Fruit fly (Drosophila melanogaster): Measurements from ENCODE around the gene CG31937.
A peak's percentile ranks its signal among the peaks of the same experiment; 100 is the strongest.

Gene CG31937

DNA sequence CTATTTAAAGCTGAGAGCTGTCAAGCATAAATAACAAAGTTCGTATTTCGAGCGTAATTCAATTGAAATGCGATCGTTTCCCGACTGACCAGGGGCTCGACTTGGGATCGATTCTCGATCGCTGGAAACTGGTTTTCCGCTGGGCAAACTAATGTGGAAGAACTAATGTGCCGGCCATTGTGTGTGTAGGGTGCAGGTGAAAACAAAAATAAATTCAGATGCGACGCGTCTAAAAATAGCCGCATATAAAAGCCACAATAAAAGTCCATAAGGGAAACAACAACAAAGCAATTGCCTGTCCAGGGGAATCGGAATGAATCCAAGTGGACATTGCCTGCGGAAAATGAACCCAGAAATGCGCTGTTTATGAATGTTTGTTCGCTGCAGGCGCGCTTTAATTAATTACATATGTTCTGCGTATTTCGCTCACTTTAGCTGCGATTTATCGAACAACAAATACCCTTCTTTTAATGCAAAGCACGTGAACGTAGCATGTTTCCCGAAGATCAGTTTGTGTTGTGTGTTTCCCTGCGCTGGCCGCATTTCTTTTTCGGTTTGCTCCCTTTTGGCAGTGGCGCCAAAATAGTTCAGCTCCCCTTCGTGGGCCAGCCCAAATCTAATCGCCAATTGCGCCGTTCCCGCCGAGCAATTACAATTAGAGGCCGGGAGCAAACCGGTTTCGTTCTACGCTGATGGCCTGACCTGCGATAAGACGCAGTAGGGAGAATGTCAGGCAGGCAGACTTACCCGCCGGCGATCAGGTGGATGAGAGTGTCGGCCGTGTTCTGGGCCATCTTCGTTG lies 6.4 kb upstream of the CG31937 start (continued):
- TF ChIP-seq HLH54F (GFP tag; optimal IDR thresholded peaks at IDR 0.05): no peak
- peak; percentile 70 for TF ChIP-seq abd-A (tag; optimal IDR thresholded peaks at IDR 0.05)
- TF ChIP-seq Ptx1 (GFP tag; IDR thresholded peaks at IDR 0.05): 0 out of 2 replicates have a peak, but pooled peaks have one; percentile 13
- no peak for TF ChIP-seq Bdp1 (GFP tag; optimal IDR thresholded peaks at IDR 0.05)
- TF ChIP-seq lilli (GFP tag; optimal IDR thresholded peaks at IDR 0.05): peak; percentile 39
- TF ChIP-seq PHDP (tag; optimal IDR thresholded peaks at IDR 0.05): peak; percentile 44
- no peak for TF ChIP-seq Usf (GFP tag; optimal IDR thresholded peaks at IDR 0.05)
- no peak for TF ChIP-seq CG8765 (GFP tag; IDR thresholded peaks at IDR 0.05)
- no peak for TF ChIP-seq CG1529 (GFP tag; optimal IDR thresholded peaks at IDR 0.05)
- peak; percentile 78 for TF ChIP-seq sug (tag; optimal IDR thresholded peaks at IDR 0.05)
- TF ChIP-seq YL-1 (GFP tag; optimal IDR thresholded peaks at IDR 0.05): no peak
- TF ChIP-seq CG31365 (tag; optimal IDR thresholded peaks at IDR 0.05): no peak
- TF ChIP-seq Ada2b (GFP tag; IDR thresholded peaks at IDR 0.05): no peak
- TF ChIP-seq knrl (GFP tag; IDR thresholded peaks at IDR 0.05; ENCODE audit: partially characterized antibody): no peak
- TF ChIP-seq CG3838 (GFP tag; optimal IDR thresholded peaks at IDR 0.05): no peak
- TF ChIP-seq D19B (GFP tag; optimal IDR thresholded peaks at IDR 0.05): no peak
- no peak for TF ChIP-seq CG43689 (GFP tag; IDR thresholded peaks at IDR 0.05)
- no peak for TF ChIP-seq CG3163 (GFP tag; optimal IDR thresholded peaks at IDR 0.05)
- no peak; the same call in 2 of the 3 replicates for TF ChIP-seq CG17361 (GFP tag; IDR thresholded peaks at IDR 0.05)
- no peak for TF ChIP-seq Scr (GFP tag; IDR thresholded peaks at IDR 0.05; ENCODE audit: partially characterized antibody)
- no peak for TF ChIP-seq CG10565 (GFP tag; optimal IDR thresholded peaks at IDR 0.05)
- TF ChIP-seq tup (GFP tag; optimal IDR thresholded peaks at IDR 0.05): no peak
- no peak for TF ChIP-seq HLH3B (GFP tag; IDR thresholded peaks at IDR 0.05)
- TF ChIP-seq C15 (GFP tag; IDR thresholded peaks at IDR 0.05): no peak
- TF ChIP-seq amos (GFP tag; IDR thresholded peaks at IDR 0.05; ENCODE audit: partially characterized antibody): no peak
- TF ChIP-seq vnd (GFP tag; IDR thresholded peaks at IDR 0.05; ENCODE audit: partially characterized antibody): no peak
- TF ChIP-seq GATAe (GFP tag; conservative IDR thresholded peaks at IDR 0.05): 0 out of 2 replicates have a peak, but pooled peaks have one; percentile 28
- peak; percentile 14 for TF ChIP-seq CG13424 (tag; optimal IDR thresholded peaks at IDR 0.05)
- TF ChIP-seq CG9215 (GFP tag; IDR thresholded peaks at IDR 0.05): no peak
- no peak for TF ChIP-seq ERR (GFP tag; optimal IDR thresholded peaks at IDR 0.05)
- peak; percentile 20 for TF ChIP-seq CG2120 (GFP tag; optimal IDR thresholded peaks at IDR 0.05)
- TF ChIP-seq tna (GFP tag; IDR thresholded peaks at IDR 0.05; ENCODE audit: partially characterized antibody): no peak
- no peak for TF ChIP-seq Six4 (GFP tag; optimal IDR thresholded peaks at IDR 0.05)
- TF ChIP-seq usp (GFP tag; optimal IDR thresholded peaks at IDR 0.05): no peak
- TF ChIP-seq nom (GFP tag; optimal IDR thresholded peaks at IDR 0.05): peak; percentile 36
- no peak for TF ChIP-seq Sry-δ (GFP tag; optimal IDR thresholded peaks at IDR 0.05)
- TF ChIP-seq CG2889 (GFP tag; IDR thresholded peaks at IDR 0.05): no peak
- TF ChIP-seq CG9437 (GFP tag; optimal IDR thresholded peaks at IDR 0.05): no peak
- peak; percentile 20 for TF ChIP-seq slp2 (GFP tag; optimal IDR thresholded peaks at IDR 0.05)
- no peak for TF ChIP-seq CG4820 (GFP tag; optimal IDR thresholded peaks at IDR 0.05)
- no peak for TF ChIP-seq CG8290 (GFP tag; optimal IDR thresholded peaks at IDR 0.05)
- TF ChIP-seq CG8290 (tag; optimal IDR thresholded peaks at IDR 0.05): peak in 1 of 2 experiments; percentile 34
- TF ChIP-seq rib (GFP tag; IDR thresholded peaks at IDR 0.05): no peak
- TF ChIP-seq CG11504 (tag; optimal IDR thresholded peaks at IDR 0.05): peak; percentile 43
- TF ChIP-seq CG7271 (tag; optimal IDR thresholded peaks at IDR 0.05): no peak
- peak; percentile 27 for TF ChIP-seq grau (tag; optimal IDR thresholded peaks at IDR 0.05)
- TF ChIP-seq bab2 (GFP tag; optimal IDR thresholded peaks at IDR 0.05): no peak
- no peak for TF ChIP-seq Bgb (GFP tag; IDR thresholded peaks at IDR 0.05; ENCODE audit: partially characterized antibody)
- no peak for TF ChIP-seq crc (GFP tag; optimal IDR thresholded peaks at IDR 0.05)
- no peak for TF ChIP-seq CG14667 (GFP tag; IDR thresholded peaks at IDR 0.05)

All from whole organism, embryonic.